Worm (Caenorhabditis elegans) whole organism, L4 larva: ENCODE results near the gene sre-29.
A peak's percentile ranks its signal among the peaks of the same experiment; 100 is the strongest.

Experiments used
- D1046.2 ChIP-seq: fragments of 200-800 bp; sonication (Bioruptor generic); IDR thresholded peaks from 2 replicates; pipeline ENCODE4 v1.3.6; 2022; ENCODE audit warnings: missing genetic modification characterization, missing compliant biosample characterization
- F26F4.8 ChIP-seq: fragments of 200-800 bp; sonication (Bioruptor generic); conservative IDR thresholded peaks from 2 replicates; pipeline ENCODE4 v1.3.6; 2022; ENCODE audit warnings: missing genetic modification characterization, missing compliant biosample characterization
- F44E2.7 ChIP-seq: fragments of 200-800 bp; sonication (Bioruptor generic); IDR thresholded peaks from 2 replicates; pipeline ENCODE4 v2.1.2; 2022; ENCODE audit warnings: missing genetic modification characterization, missing compliant biosample characterization
- T26A8.4 ChIP-seq: fragments of 200-800 bp; sonication (Bioruptor generic); IDR thresholded peaks from 2 replicates; pipeline ENCODE4 v1.3.6; 2022; ENCODE audit warnings: missing genetic modification characterization, missing compliant biosample characterization
- ZK337.2 ChIP-seq: fragments of 200-800 bp; sonication (Bioruptor generic); IDR thresholded peaks from 2 replicates; pipeline ENCODE4 v1.3.6; 2022; ENCODE audit warnings: missing genetic modification reagents, missing genetic modification characterization, missing compliant biosample characterization
- ZK546.5 ChIP-seq, 2 experiments: sonication (generic microtip); optimal IDR thresholded peaks; 2 replicates each; lab custom pipeline; 2017; ENCODE audit warnings: missing biosample characterization in 2 of 2, missing genetic modification characterization in 2 of 2
- aha-1 ChIP-seq: fragments of 150-350 bp; peaks from one replicate; lab custom pipeline; 2014; ENCODE audit warnings: missing biosample characterization, missing genetic modification characterization
- ceh-32 ChIP-seq: sonication (generic microtip); optimal IDR thresholded peaks from 2 replicates; lab custom pipeline; 2016; ENCODE audit warnings: mild to moderate bottlenecking, missing genetic modification characterization, missing compliant biosample characterization; ENCODE audit not compliant: poor library complexity
- ceh-62 ChIP-seq: sonication (generic microtip); optimal IDR thresholded peaks from 2 replicates; lab custom pipeline; 2017; ENCODE audit warnings: missing biosample characterization, missing genetic modification characterization
- ceh-82 ChIP-seq: sonication (generic microtip); optimal IDR thresholded peaks from 2 replicates; lab custom pipeline; 2017; ENCODE audit warnings: missing biosample characterization, missing genetic modification characterization
- cey-2 ChIP-seq: sonication (generic microtip); optimal IDR thresholded peaks from 3 replicates; lab custom pipeline; 2017; ENCODE audit warnings: missing genetic modification characterization, mild to moderate bottlenecking, missing compliant biosample characterization, antibody characterized with exemption, borderline replicate concordance; ENCODE audit not compliant: insufficient read depth
- daf-8 ChIP-seq: fragments of 200-800 bp; sonication (Bioruptor generic); IDR thresholded peaks from 2 replicates; pipeline ENCODE4 v1.3.6; 2022; ENCODE audit warnings: missing genetic modification characterization, missing compliant biosample characterization
- dmd-6 ChIP-seq: fragments of 200-800 bp; sonication (Bioruptor generic); IDR thresholded peaks from 2 replicates; pipeline ENCODE4 v1.3.6; 2022; ENCODE audit warnings: missing genetic modification reagents, missing genetic modification characterization, missing compliant biosample characterization
- duxl-1 ChIP-seq: sonication (generic microtip); optimal IDR thresholded peaks from 2 replicates; lab custom pipeline; 2016; ENCODE audit warnings: mild to moderate bottlenecking, missing genetic modification characterization, moderate library complexity, missing compliant biosample characterization; ENCODE audit not compliant: poor library complexity
- dve-1 ChIP-seq: sonication (generic microtip); optimal IDR thresholded peaks from 2 replicates; lab custom pipeline; 2017; ENCODE audit warnings: antibody characterized with exemption, mild to moderate bottlenecking, missing genetic modification characterization, missing compliant biosample characterization; ENCODE audit not compliant: insufficient read depth
- fos-1 ChIP-seq: fragments of 150-350 bp; optimal IDR thresholded peaks from 2 replicates; lab custom pipeline; 2014; ENCODE audit warnings: missing biosample characterization, missing genetic modification characterization
- hlh-11 ChIP-seq: fragments of 200-800 bp; sonication (Bioruptor generic); optimal IDR thresholded peaks from 2 replicates; lab custom pipeline; 2018; ENCODE audit warnings: mild to moderate bottlenecking, missing genetic modification characterization, missing compliant biosample characterization
- jun-1 ChIP-seq: fragments of 150-350 bp; optimal IDR thresholded peaks from 2 replicates; lab custom pipeline; 2014; ENCODE audit warnings: missing biosample characterization, missing genetic modification reagents, missing genetic modification characterization
- lim-7 ChIP-seq: fragments of 200-800 bp; sonication (Bioruptor generic); IDR thresholded peaks from 2 replicates; pipeline ENCODE4 v1.3.6; 2022; ENCODE audit warnings: missing genetic modification characterization, missing compliant biosample characterization
- lin-15B ChIP-seq: fragments of 150-350 bp; sonication (generic microtip); optimal IDR thresholded peaks from 3 replicates; lab custom pipeline; 2014; ENCODE audit warnings: missing biosample characterization, missing genetic modification characterization
- lin-38 ChIP-seq: fragments of 200-800 bp; sonication (Bioruptor generic); IDR thresholded peaks from 2 replicates; pipeline ENCODE4 v1.3.6; 2022; ENCODE audit warnings: missing genetic modification reagents, missing genetic modification characterization, missing compliant biosample characterization
- lin-39 ChIP-seq: fragments of 150-350 bp; optimal IDR thresholded peaks from 2 replicates; lab custom pipeline; 2014; ENCODE audit warnings: missing biosample characterization, missing genetic modification reagents, missing genetic modification characterization
- lir-3 ChIP-seq: sonication (generic microtip); optimal IDR thresholded peaks from 2 replicates; lab custom pipeline; 2016; ENCODE audit warnings: mild to moderate bottlenecking, missing genetic modification characterization, missing compliant biosample characterization
- lsy-2 ChIP-seq, 2 experiments: fragments of 150-350 bp in 1 of 2; sonication (generic microtip) in 1 of 2; optimal IDR thresholded peaks; 2 replicates each; lab custom pipeline; 2014 to 2017; ENCODE audit warnings: missing biosample characterization in 2 of 2, missing genetic modification characterization in 2 of 2
- madf-5 ChIP-seq, 2 experiments: fragments of 200-800 bp; sonication (Bioruptor generic); IDR thresholded peaks; 2 replicates each; pipeline ENCODE4 v1.3.6; 2022; ENCODE audit warnings: missing compliant biosample characterization in 2 of 2, missing genetic modification characterization in 2 of 2
- madf-9 ChIP-seq: fragments of 200-800 bp; sonication (Bioruptor generic); conservative IDR thresholded peaks from 2 replicates; pipeline ENCODE4 v1.3.6; 2022; ENCODE audit warnings: missing genetic modification reagents, missing genetic modification characterization, missing compliant biosample characterization
- mdl-1 ChIP-seq, 2 experiments: fragments of 150-350 bp in 1 of 2; sonication (generic microtip) in 1 of 2; optimal IDR thresholded peaks; 2 replicates each; lab custom pipeline; 2014 to 2017; ENCODE audit warnings: missing biosample characterization in 2 of 2, missing genetic modification characterization in 2 of 2
- mdt-29 ChIP-seq: fragments of 200-800 bp; sonication (Bioruptor generic); IDR thresholded peaks from 2 replicates; pipeline ENCODE4 v1.3.6; 2022; ENCODE audit warnings: missing genetic modification reagents, missing genetic modification characterization, missing compliant biosample characterization
- mep-1 ChIP-seq: fragments of 150-350 bp; sonication (generic microtip); optimal IDR thresholded peaks from 3 replicates; lab custom pipeline; 2014; ENCODE audit warnings: missing biosample characterization, missing genetic modification characterization
- mes-2 ChIP-seq: sonication (generic microtip); optimal IDR thresholded peaks from 2 replicates; lab custom pipeline; 2016; ENCODE audit warnings: missing genotype, mild to moderate bottlenecking, missing genetic modification characterization, missing compliant biosample characterization; ENCODE audit not compliant: poor library complexity, severe bottlenecking
- mxl-2 ChIP-seq: fragments of 200-800 bp; sonication (Bioruptor generic); conservative IDR thresholded peaks from 2 replicates; pipeline ENCODE4 v1.3.6; 2022; ENCODE audit warnings: missing genetic modification reagents, missing genetic modification characterization, missing compliant biosample characterization
- nhr-102 ChIP-seq: sonication (generic microtip); optimal IDR thresholded peaks from 2 replicates; lab custom pipeline; 2016; ENCODE audit warnings: mild to moderate bottlenecking, missing genetic modification characterization, moderate library complexity, missing compliant biosample characterization
- nhr-111 ChIP-seq: fragments of 200-800 bp; sonication (Bioruptor generic); optimal IDR thresholded peaks from 2 replicates; lab custom pipeline; 2018; ENCODE audit warnings: mild to moderate bottlenecking, missing genetic modification characterization, missing compliant biosample characterization
- nhr-28 ChIP-seq: fragments of 150-350 bp; optimal IDR thresholded peaks from 2 replicates; lab custom pipeline; 2014; ENCODE audit warnings: missing biosample characterization, missing genetic modification characterization
- nhr-42 ChIP-seq: fragments of 200-800 bp; sonication (Bioruptor generic); IDR thresholded peaks from 2 replicates; pipeline ENCODE4 v1.3.6; 2022; ENCODE audit warnings: missing genetic modification characterization, missing compliant biosample characterization
- nhr-76 ChIP-seq: fragments of 150-350 bp; optimal IDR thresholded peaks from 2 replicates; lab custom pipeline; 2014; ENCODE audit warnings: missing biosample characterization, missing genetic modification characterization
- nhr-77 ChIP-seq: fragments of 150-350 bp; optimal IDR thresholded peaks from 2 replicates; lab custom pipeline; 2014; ENCODE audit warnings: missing biosample characterization, missing genetic modification characterization
- pha-4 ChIP-seq, 2 experiments: fragments of 150-350 bp in 1 of 2; fragments of 200-800 bp in 1 of 2; sonication (Bioruptor generic) in 1 of 2; IDR thresholded peaks in 1 of 2; optimal IDR thresholded peaks in 1 of 2; 2 replicates each; pipeline versions ENCODE4 v1.3.6 to Lab custom; 2014 to 2022; ENCODE audit warnings: missing genetic modification characterization in 2 of 2, missing genetic modification reagents in 2 of 2, missing biosample characterization in 1 of 2, missing compliant biosample characterization in 1 of 2
- rbr-2 ChIP-seq: sonication (generic microtip); optimal IDR thresholded peaks from 2 replicates; lab custom pipeline; 2016; ENCODE audit warnings: missing genotype, missing genetic modification characterization, missing compliant biosample characterization
- snpc-1.2 ChIP-seq: fragments of 200-800 bp; sonication (Bioruptor generic); IDR thresholded peaks from 2 replicates; pipeline ENCODE4 v1.3.6; 2022; ENCODE audit warnings: missing genetic modification reagents, missing genetic modification characterization, missing compliant biosample characterization
- snpc-4 ChIP-seq: fragments of 150-350 bp; optimal IDR thresholded peaks from 2 replicates; lab custom pipeline; 2014; ENCODE audit warnings: missing biosample characterization, missing genetic modification characterization
- tra-1 ChIP-seq: fragments of 200-800 bp; sonication (Bioruptor generic); IDR thresholded peaks from 2 replicates; pipeline ENCODE4 v1.3.6; 2022; ENCODE audit warnings: missing genetic modification reagents, missing genetic modification characterization, missing compliant biosample characterization
- zag-1 ChIP-seq: fragments of 150-350 bp; optimal IDR thresholded peaks from 2 replicates; lab custom pipeline; 2014; ENCODE audit warnings: missing biosample characterization, missing genetic modification characterization
- zfp-2 ChIP-seq: sonication (generic microtip); optimal IDR thresholded peaks from 2 replicates; lab custom pipeline; 2016; ENCODE audit warnings: mild to moderate bottlenecking, missing genetic modification characterization, missing compliant biosample characterization
- zip-11 ChIP-seq: fragments of 200-800 bp; sonication (Bioruptor generic); IDR thresholded peaks from 2 replicates; pipeline ENCODE4 v1.3.6; 2022; ENCODE audit warnings: missing genetic modification characterization, missing compliant biosample characterization

Gene sre-29

DNA sequence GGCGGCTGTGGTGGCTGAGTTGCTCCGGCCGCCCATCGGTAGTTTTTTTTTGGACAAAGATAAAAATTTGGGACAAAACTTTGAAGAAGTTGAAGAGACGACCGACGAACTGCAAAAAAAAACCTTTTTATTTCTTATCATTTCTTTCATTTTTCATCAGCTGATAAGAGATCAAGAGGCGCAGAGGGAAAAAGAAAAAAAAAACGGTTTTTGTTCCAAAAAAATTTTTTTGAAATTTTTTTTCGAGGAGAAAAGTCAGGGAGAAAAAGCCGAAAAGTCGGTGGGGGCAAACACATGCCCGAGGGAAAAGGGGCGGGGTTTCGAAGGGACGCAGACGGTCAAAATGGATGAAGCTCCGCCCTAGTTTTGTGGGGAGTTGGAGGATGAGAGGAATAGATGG, 49.6 kb downstream of the sre-29 start, which contains the start of gene ras-1:
TSS of gene ras-1 (minus strand) at position 129 of the 400 bp plus-strand sequence.
- TF ChIP-seq cey-2 (no peak), hlh-11 (tag; lab: Kevin White, UChicago) (peak; percentile 56), nhr-28 (tag; lab: Kevin White, UChicago) (peak; percentile 34), dve-1 (tag; lab: Kevin White, UChicago) (peak; percentile 58), duxl-1 (tag; lab: Kevin White, UChicago) (no peak), dmd-6 (GFP tag; lab: Robert Waterston, UW) (peak; percentile 65; the same call in 1 of the 2 replicates), nhr-77 (tag; lab: Kevin White, UChicago) (no peak), zip-11 (GFP tag; lab: Robert Waterston, UW) (no peak), rbr-2 (no peak), nhr-42 (no peak), ceh-32 (tag; lab: Kevin White, UChicago) (no peak), F44E2.7 (GFP tag; lab: Robert Waterston, UW) (no peak), daf-8 (GFP tag; lab: Robert Waterston, UW) (no peak), mep-1 (peak; percentile 9), lin-39 (tag; lab: Kevin White, UChicago) (no peak), F26F4.8 (GFP tag; lab: Robert Waterston, UW) (no peak), ZK337.2 (no peak), zfp-2 (tag; lab: Kevin White, UChicago) (no peak), nhr-111 (GFP tag; lab: Kevin White, UChicago) (no peak), jun-1 (tag; lab: Kevin White, UChicago) (no peak), tra-1 (GFP tag; lab: Robert Waterston, UW) (peak; percentile 62; the same call in 1 of the 2 replicates), ceh-82 (tag; lab: Kevin White, UChicago) (no peak), pha-4 (GFP tag; IDR thresholded peaks at IDR 0.05; lab: Robert Waterston, UW) (0 out of 2 replicates have a peak, but pooled peaks have one; percentile 21), pha-4 (tag; optimal IDR thresholded peaks at IDR 0.05; lab: Kevin White, UChicago) (no peak), D1046.2 (GFP tag; lab: Robert Waterston, UW) (no peak), ZK546.5 (tag; optimal IDR thresholded peaks at IDR 0.05; lab: Kevin White, UChicago) (no peak), lir-3 (tag; lab: Kevin White, UChicago) (no peak), fos-1 (tag; lab: Kevin White, UChicago) (no peak), snpc-4 (no peak), mdt-29 (GFP tag; lab: Robert Waterston, UW) (no peak)

DNA sequence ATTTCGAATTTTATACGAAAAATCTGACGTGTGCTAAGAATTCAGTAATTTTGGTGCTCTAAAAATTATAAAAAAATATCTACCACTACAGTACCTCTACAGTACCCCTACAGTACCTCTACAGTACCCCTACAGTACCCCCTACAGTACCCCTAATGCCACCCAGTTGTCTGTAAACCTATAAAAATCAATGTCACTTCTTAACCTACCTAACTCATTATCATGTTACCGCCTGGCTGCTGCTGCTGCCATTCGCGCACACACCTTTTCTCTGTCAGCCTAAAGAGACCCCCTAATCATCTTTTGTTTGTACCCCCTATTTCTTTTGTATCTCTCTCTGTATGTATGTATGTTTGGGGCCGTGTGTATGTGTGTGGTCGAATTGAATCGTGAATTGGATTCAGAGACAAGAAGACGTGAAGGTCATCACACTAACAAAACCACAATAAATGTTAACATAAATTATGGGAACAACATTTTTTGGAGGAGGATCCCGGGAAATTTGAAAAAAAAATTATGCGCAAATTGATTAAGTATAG, 50.9 kb downstream of the sre-29 start:
- peak in 1 of 2 experiments; percentile 40 for TF ChIP-seq lsy-2 (tag; optimal IDR thresholded peaks at IDR 0.05; lab: Kevin White, UChicago)
- peak in 1 of 2 experiments; percentile 9 for TF ChIP-seq mdl-1 (tag; optimal IDR thresholded peaks at IDR 0.05; lab: Kevin White, UChicago)
- TF ChIP-seq nhr-102 (tag; lab: Kevin White, UChicago) = no peak
- peak; percentile 43 for TF ChIP-seq nhr-28 (tag; lab: Kevin White, UChicago)
- TF ChIP-seq mes-2 (tag; lab: Kevin White, UChicago) = peak; percentile 30
- no peak for TF ChIP-seq madf-9 (GFP tag; lab: Robert Waterston, UW)
- no peak for TF ChIP-seq zag-1
- TF ChIP-seq hlh-11 (tag; lab: Kevin White, UChicago) = no peak
- TF ChIP-seq aha-1 = peak; percentile 40
- no peak for TF ChIP-seq lin-38 (GFP tag; lab: Robert Waterston, UW)

DNA sequence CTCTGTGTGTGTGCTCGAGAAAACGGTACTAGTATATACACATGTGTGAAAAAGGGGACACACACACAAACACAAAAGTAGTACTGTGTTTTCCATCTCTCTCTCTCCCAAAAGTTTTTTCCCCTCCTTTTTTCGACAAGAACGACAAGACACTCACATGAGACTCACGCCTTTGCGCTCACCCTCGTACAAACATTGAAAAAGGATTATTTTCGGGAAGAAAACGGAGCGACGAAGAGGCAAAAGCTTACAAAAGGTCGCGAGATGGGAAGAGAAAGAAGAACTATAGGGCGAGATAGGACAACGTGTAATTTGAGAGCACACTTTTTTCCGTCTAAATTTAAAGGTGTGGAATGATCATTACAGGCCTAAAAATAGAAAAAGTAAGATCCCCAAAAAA, 51.8 kb downstream of the sre-29 start:
- TF ChIP-seq lir-3 (tag; lab: Kevin White, UChicago) (no peak), zfp-2 (tag; lab: Kevin White, UChicago) (no peak), T26A8.4 (GFP tag; lab: Robert Waterston, UW) (0 out of 2 replicates have a peak, but pooled peaks have one; percentile 46), nhr-76 (tag; lab: Kevin White, UChicago) (no peak), hlh-11 (tag; lab: Kevin White, UChicago) (peak; percentile 7), nhr-28 (tag; lab: Kevin White, UChicago) (peak; percentile 32), ceh-62 (tag; lab: Kevin White, UChicago) (no peak), ceh-82 (tag; lab: Kevin White, UChicago) (no peak), nhr-102 (tag; lab: Kevin White, UChicago) (no peak), mdl-1 (tag; optimal IDR thresholded peaks at IDR 0.05; lab: Kevin White, UChicago) (no peak), rbr-2 (no peak), nhr-111 (GFP tag; lab: Kevin White, UChicago) (no peak), mxl-2 (GFP tag; lab: Robert Waterston, UW) (no peak), madf-5 (GFP tag; IDR thresholded peaks at IDR 0.05; lab: Robert Waterston, UW) (no peak), lin-15B (no peak), ZK337.2 (no peak), dve-1 (tag; lab: Kevin White, UChicago) (peak; percentile 53), snpc-1.2 (no peak), lsy-2 (tag; optimal IDR thresholded peaks at IDR 0.05; lab: Kevin White, UChicago) (no peak), lim-7 (GFP tag; lab: Robert Waterston, UW) (no peak)
